Fruit fly (Drosophila melanogaster) Kc167 (cell line): Measurements from ENCODE around the gene IscU.

Experiments used
- Myc ChIP-seq: fragments of >200 bp; optimal IDR thresholded peaks from 2 replicates; lab custom pipeline; 2017; ENCODE audit warnings: missing external identifiers
- Sin3A ChIP-seq: fragments of >200 bp; optimal IDR thresholded peaks from 2 replicates; lab custom pipeline; 2018; ENCODE audit warnings: missing external identifiers
- h ChIP-seq: fragments of >200 bp; optimal IDR thresholded peaks from 3 replicates; lab custom pipeline; 2018; ENCODE audit warnings: missing external identifiers
- insv ChIP-seq: fragments of >200 bp; optimal IDR thresholded peaks from 3 replicates; lab custom pipeline; 2018; ENCODE audit warnings: missing external identifiers
- psq ChIP-seq: fragments of >200 bp; optimal IDR thresholded peaks from 2 replicates; lab custom pipeline; 2017; ENCODE audit warnings: missing external identifiers
- ttk ChIP-seq: sonication (Bioruptor generic); optimal IDR thresholded peaks from 2 replicates; lab custom pipeline; 2017; ENCODE audit warnings: missing external identifiers

dm6 chr3R:8862208-8862607 lies 38.2 kb upstream of the IscU start:
- TF ChIP-seq Sin3A = no peak
- TF ChIP-seq psq (lab: Kevin White, UChicago) = no peak
- no peak for TF ChIP-seq h (lab: Kevin White, UChicago)
- TF ChIP-seq insv = no peak
- no peak for TF ChIP-seq Myc (lab: Kevin White, UChicago)
- TF ChIP-seq ttk (lab: Kevin White, UChicago) = no peak
